Fruit fly (Drosophila melanogaster): Measurements from ENCODE around the gene CG15337.

DNA sequence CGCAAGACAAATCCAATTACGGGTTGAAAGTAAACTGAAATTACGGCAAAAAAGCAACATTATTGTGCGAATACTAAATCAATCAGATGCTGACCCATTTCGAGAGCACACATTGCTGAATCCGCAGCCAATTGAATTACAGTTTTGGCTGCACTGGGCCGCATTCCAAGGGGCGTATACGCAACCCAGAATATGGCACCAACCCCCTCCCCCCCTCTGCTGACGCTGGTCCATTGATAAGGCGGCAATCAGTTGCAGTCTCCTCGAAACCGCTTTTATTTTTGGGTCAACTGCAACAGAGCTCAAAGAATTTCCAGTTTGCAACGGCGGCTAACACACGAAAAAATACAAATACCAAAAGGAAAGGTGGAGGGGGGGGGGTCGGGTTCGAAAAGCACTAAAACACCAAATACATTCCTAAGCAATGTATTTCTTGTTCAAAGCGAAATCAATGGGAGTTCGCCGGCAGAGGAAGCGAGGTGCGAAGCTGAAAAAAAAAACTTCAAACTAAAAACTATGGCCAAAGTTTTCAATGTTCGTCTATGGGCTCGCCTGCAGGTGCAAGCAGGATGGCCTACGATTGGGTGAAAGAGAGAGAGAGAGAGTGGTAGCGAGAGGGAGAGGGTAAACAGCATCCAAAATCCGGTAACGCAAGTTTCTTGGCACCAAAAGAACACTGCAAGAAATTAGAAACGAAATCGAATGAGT lies 35.7 kb downstream of the CG15337 start:
- TF ChIP-seq fd85E (GFP tag; optimal IDR thresholded peaks at IDR 0.05) = no peak
- no peak for TF ChIP-seq Ets21C (GFP tag; optimal IDR thresholded peaks at IDR 0.05)
- TF ChIP-seq salr (GFP tag; optimal IDR thresholded peaks at IDR 0.05) = no peak
- TF ChIP-seq OdsH (GFP tag; optimal IDR thresholded peaks at IDR 0.05) = no peak
- no peak for TF ChIP-seq Sox102F (GFP tag; optimal IDR thresholded peaks at IDR 0.05)
